Fruit fly (Drosophila melanogaster) whole organism, adult: ENCODE data around the gene CG8578.

Experiments used
- CG11617 ChIP-seq: fragments of 200-800 bp; sonication (Bioruptor generic); optimal IDR thresholded peaks from 2 replicates; lab custom pipeline; 2017; ENCODE audit warnings: mild to moderate bottlenecking, missing biosample characterization, missing genetic modification reagents, missing genetic modification characterization
- CG12768 ChIP-seq: fragments of 200-800 bp; sonication (Bioruptor generic); optimal IDR thresholded peaks from 2 replicates; lab custom pipeline; 2017; ENCODE audit warnings: missing biosample characterization, missing genetic modification characterization, mild to moderate bottlenecking, moderate library complexity, missing genetic modification reagents
- CG14711 ChIP-seq: fragments of 200-800 bp; sonication (Bioruptor generic); optimal IDR thresholded peaks from 2 replicates; lab custom pipeline; 2018; ENCODE audit warnings: missing biosample characterization, mild to moderate bottlenecking, missing genetic modification characterization, moderate library complexity
- CG1620 ChIP-seq: fragments of 200-800 bp; sonication (Bioruptor generic); optimal IDR thresholded peaks from 2 replicates; lab custom pipeline; 2016; ENCODE audit warnings: missing biosample characterization, missing genetic modification characterization
- CG33017 ChIP-seq: fragments of 200-800 bp; sonication (Bioruptor generic); optimal IDR thresholded peaks from 2 replicates; lab custom pipeline; 2018; ENCODE audit warnings: missing biosample characterization, mild to moderate bottlenecking, missing genetic modification characterization, moderate library complexity
- CG5204 ChIP-seq: fragments of 200-800 bp; sonication (Bioruptor generic); optimal IDR thresholded peaks from 2 replicates; lab custom pipeline; 2016; ENCODE audit warnings: missing biosample characterization, missing genetic modification characterization
- CG7045 ChIP-seq: fragments of 200-800 bp; sonication (Bioruptor generic); optimal IDR thresholded peaks from 2 replicates; lab custom pipeline; 2017; ENCODE audit warnings: missing biosample characterization, mild to moderate bottlenecking, missing genetic modification characterization
- CG7101 ChIP-seq: fragments of 200-800 bp; sonication (Bioruptor generic); optimal IDR thresholded peaks from 2 replicates; lab custom pipeline; 2018; ENCODE audit warnings: missing biosample characterization, mild to moderate bottlenecking, missing genetic modification characterization, moderate library complexity
- Clk ChIP-seq: fragments of 200-800 bp; sonication (Bioruptor generic); optimal IDR thresholded peaks from 2 replicates; lab custom pipeline; 2017; ENCODE audit warnings: missing biosample characterization, missing genetic modification characterization
- Crg-1 ChIP-seq: fragments of 200-800 bp; sonication (Bioruptor generic); optimal IDR thresholded peaks from 2 replicates; lab custom pipeline; 2016; ENCODE audit warnings: missing biosample characterization, missing genetic modification characterization
- Hr96 ChIP-seq: fragments of 200-800 bp; sonication (Bioruptor generic); optimal IDR thresholded peaks from 2 replicates; lab custom pipeline; 2016; ENCODE audit warnings: missing biosample characterization, missing genetic modification characterization
- Mnt ChIP-seq: fragments of 200-800 bp; sonication (Bioruptor generic); optimal IDR thresholded peaks from 2 replicates; lab custom pipeline; 2016; ENCODE audit warnings: missing biosample characterization, mild to moderate bottlenecking, missing genetic modification characterization
- bab1 ChIP-seq: fragments of 200-800 bp; sonication (Bioruptor generic); optimal IDR thresholded peaks from 3 replicates; lab custom pipeline; 2019; ENCODE audit warnings: missing biosample characterization, mild to moderate bottlenecking, missing genetic modification characterization, moderate library complexity
- cic ChIP-seq: fragments of 200-800 bp; sonication (Bioruptor generic); optimal IDR thresholded peaks from 2 replicates; lab custom pipeline; 2017; ENCODE audit warnings: missing biosample characterization, mild to moderate bottlenecking, missing genetic modification characterization, moderate library complexity
- cnc ChIP-seq, 2 experiments: fragments of >200 bp; optimal IDR thresholded peaks; 2 replicates each; lab custom pipeline; 2017
- kay ChIP-seq: fragments of 200-800 bp; sonication (Bioruptor generic); peaks from one replicate; lab custom pipeline; 2016; ENCODE audit warnings: missing biosample characterization, missing genetic modification characterization, borderline replicate concordance
- ovo ChIP-seq: fragments of 200-800 bp; sonication (Bioruptor generic); optimal IDR thresholded peaks from 2 replicates; lab custom pipeline; 2016; ENCODE audit warnings: missing biosample characterization, missing genetic modification characterization
- pad ChIP-seq: fragments of 200-800 bp; sonication (Bioruptor generic); optimal IDR thresholded peaks from 3 replicates; lab custom pipeline; 2017; ENCODE audit warnings: missing biosample characterization, missing genetic modification characterization, mild to moderate bottlenecking, moderate library complexity, missing genetic modification reagents
- tj ChIP-seq: fragments of 200-800 bp; sonication (Bioruptor generic); optimal IDR thresholded peaks from 3 replicates; lab custom pipeline; 2017; ENCODE audit warnings: missing biosample characterization, mild to moderate bottlenecking, missing genetic modification characterization, moderate library complexity
- toe ChIP-seq: fragments of 200-800 bp; sonication (Bioruptor generic); optimal IDR thresholded peaks from 2 replicates; lab custom pipeline; 2016; ENCODE audit warnings: missing biosample characterization, missing genetic modification characterization

The CG8578 gene

DNA sequence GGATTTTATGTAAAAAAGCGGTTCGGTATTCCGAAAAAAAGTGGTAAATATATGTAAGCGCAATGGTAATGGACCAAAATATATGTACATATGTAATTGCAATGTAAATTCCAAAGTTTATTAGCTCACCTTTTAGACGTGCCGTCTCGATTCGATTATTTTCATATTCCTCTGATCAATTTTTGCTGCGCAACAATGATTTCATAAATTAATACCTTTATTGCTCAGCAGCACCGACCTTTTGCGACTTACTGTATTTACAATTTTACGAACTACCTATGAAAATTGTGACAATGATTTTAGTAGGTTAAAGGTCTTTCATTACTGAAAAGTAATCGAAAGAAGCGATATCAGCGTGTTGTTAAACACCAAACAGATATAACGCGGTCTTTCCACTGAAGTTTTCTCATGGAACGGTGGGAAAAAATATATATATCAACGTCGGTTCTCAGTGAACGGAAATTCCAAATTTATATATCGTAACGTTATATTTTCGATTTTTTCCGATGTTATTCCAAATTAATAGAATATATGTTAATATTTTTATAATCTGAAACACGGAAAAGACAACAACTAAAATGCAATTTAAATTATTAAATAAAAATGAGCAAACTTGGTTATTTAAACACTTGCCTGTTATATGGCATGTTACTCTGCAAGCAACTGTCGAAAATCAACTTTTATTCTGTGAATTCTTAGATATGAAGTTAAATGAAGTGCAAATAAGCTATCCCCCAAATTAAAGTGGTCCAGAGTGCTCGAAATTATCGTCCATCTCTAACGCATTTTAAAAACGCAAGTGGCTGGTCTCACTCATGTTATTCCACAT lies 45.7 kb downstream of the CG8578 start, which contains the start of the genes MSBP and CG15916:
Gene MSBP (minus strand): TSS at position 330 of the 829 bp plus-strand sequence.
Gene CG15916 (plus strand): TSS at position 810 of the 829 bp plus-strand sequence.
- TF ChIP-seq Crg-1 (GFP tag; lab: Kevin White, UChicago) (no peak), kay (no peak), CG1620 (peak; percentile 31), Mnt (peak; percentile 14), CG7101 (tag; lab: Kevin White, UChicago) (peak; percentile 13), CG14711 (peak; percentile 3), CG7045 (GFP tag; lab: Kevin White, UChicago) (no peak), tj (GFP tag; lab: Kevin White, UChicago) (peak; percentile 22), cic (GFP tag; lab: Kevin White, UChicago) (no peak), Clk (GFP tag; lab: Kevin White, UChicago) (no peak), ovo (GFP tag; lab: Kevin White, UChicago) (peak; percentile 56), CG11617 (GFP tag; lab: Kevin White, UChicago) (peak; percentile 16), toe (GFP tag; lab: Kevin White, UChicago) (peak; percentile 27)

DNA sequence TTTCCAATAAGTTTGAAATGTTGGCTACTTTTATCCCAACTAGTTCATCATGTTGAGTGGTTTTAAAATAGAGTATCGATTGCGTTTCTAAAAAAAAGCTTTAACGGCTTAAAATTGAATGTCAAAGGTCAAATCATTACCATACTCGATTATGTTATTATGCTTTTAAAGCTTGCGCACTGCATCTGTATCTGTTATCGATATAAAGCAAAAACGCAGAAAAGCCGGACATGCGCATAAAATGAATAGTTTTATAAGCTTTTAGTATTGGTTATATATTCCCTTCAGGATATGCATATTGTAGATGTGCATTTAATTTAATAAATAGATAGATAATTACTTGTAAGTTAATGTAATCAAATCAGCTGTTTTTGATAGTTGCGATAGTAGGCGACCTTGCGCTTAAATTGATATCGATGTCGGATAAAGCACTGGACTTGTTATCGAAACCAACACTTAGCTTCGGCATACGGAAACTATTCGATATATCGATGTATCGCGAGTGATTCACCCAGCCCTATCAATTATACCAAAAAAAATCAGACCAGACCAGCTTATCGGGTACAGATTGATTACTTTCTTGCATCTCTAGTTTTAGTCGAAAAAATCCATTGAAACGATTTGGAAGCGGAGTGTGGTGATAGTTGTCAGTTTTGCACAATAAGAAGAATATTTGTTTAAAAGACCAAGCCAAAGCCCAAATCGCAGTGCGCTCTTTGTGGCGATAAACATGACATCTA lies 47.5 kb downstream of the CG8578 start, which contains the start of gene shi:
Gene shi (plus strand): TSS at position 511 of the 740 bp plus-strand sequence.
- TF ChIP-seq tj (GFP tag; lab: Kevin White, UChicago) (peak; percentile 38), CG11617 (GFP tag; lab: Kevin White, UChicago) (peak; percentile 46), CG5204 (GFP tag; lab: Kevin White, UChicago) (no peak), CG7101 (tag; lab: Kevin White, UChicago) (peak; percentile 64), cic (GFP tag; lab: Kevin White, UChicago) (no peak), Clk (GFP tag; lab: Kevin White, UChicago) (no peak), CG33017 (peak; percentile 6), Hr96 (no peak), pad (GFP tag; lab: Kevin White, UChicago) (peak; percentile 31), ovo (GFP tag; lab: Kevin White, UChicago) (no peak), bab1 (GFP tag; lab: Kevin White, UChicago) (peak; percentile 19), CG14711 (peak; percentile 22), CG1620 (no peak), Mnt (peak; percentile 64), cnc (optimal IDR thresholded peaks at IDR 0.05; lab: Kevin White, UChicago) (no peak), toe (GFP tag; lab: Kevin White, UChicago) (no peak)

DNA sequence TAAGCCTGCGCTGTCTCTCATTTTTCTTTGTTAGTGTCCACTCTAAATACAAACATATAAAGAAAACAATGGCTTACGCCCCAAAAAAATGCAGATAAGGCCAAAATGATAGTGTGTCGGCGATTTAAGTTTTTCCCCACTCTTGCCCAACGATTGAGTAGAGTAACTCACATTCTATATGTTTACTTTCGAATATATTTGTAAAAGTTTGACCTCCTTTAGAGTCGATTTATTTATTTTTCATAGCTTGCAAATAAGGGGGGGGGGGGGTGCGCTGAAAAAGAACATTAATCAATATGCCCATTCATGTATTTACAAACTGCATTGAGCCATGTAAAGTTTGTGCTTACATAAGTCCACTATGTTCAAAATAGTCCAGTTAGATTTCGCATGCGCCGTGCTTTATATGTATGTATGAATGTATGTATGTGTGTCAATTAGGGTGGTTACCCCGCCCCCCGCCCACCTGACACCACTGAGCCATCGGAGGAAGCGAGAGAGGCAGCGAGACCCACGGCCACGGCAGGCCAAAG lies 49.5 kb downstream of the CG8578 start:
- no peak for TF ChIP-seq kay
- TF ChIP-seq Crg-1 (GFP tag; lab: Kevin White, UChicago): no peak
- TF ChIP-seq Hr96: no peak
- TF ChIP-seq CG12768 (GFP tag; lab: Kevin White, UChicago): no peak
- no peak for TF ChIP-seq bab1 (GFP tag; lab: Kevin White, UChicago)
- TF ChIP-seq ovo (GFP tag; lab: Kevin White, UChicago): no peak
- TF ChIP-seq pad (GFP tag; lab: Kevin White, UChicago): no peak
- TF ChIP-seq CG33017: no peak
- TF ChIP-seq CG7101 (tag; lab: Kevin White, UChicago): no peak
- TF ChIP-seq cnc (optimal IDR thresholded peaks at IDR 0.05; lab: Kevin White, UChicago): no peak
- no peak for TF ChIP-seq CG7045 (GFP tag; lab: Kevin White, UChicago)
- TF ChIP-seq tj (GFP tag; lab: Kevin White, UChicago): no peak
